Worm (Caenorhabditis elegans): ENCODE results near the gene F16G10.2.

F16G10.2 gene

ce11 chrII:2374973-2375372, at the start of gene F16G10.2:
Gene F16G10.2 (plus strand): TSS chrII:2375273.
- TF ChIP-seq him-1 (tag; optimal IDR thresholded peaks at IDR 0.05) = no peak
- no peak for TF ChIP-seq dao-5 (tag; optimal IDR thresholded peaks at IDR 0.05)
- TF ChIP-seq W03F9.2 (tag; optimal IDR thresholded peaks at IDR 0.05) = no peak

- TF ChIP-seq W03F9.2 (tag; optimal IDR thresholded peaks at IDR 0.05) (no peak), him-1 (tag; optimal IDR thresholded peaks at IDR 0.05) (no peak), dao-5 (tag; optimal IDR thresholded peaks at IDR 0.05) (no peak)
Observed at ce11 chrII:2328963-2329442, 46.1 kb upstream of the F16G10.2 start, which contains the start of the genes ZK1240.8 and ZK1240.1. Gene ZK1240.8 (minus strand): TSS chrII:2329063. Gene ZK1240.1 (plus strand): TSS chrII:2329392.

- no peak for TF ChIP-seq him-1 (tag; optimal IDR thresholded peaks at IDR 0.05)
Observed at ce11 chrII:2330462-2330861, 44.6 kb upstream of the F16G10.2 start.

- TF ChIP-seq W03F9.2 (tag; optimal IDR thresholded peaks at IDR 0.05) (no peak), him-1 (tag; optimal IDR thresholded peaks at IDR 0.05) (no peak), dao-5 (tag; optimal IDR thresholded peaks at IDR 0.05) (no peak)
Observed at ce11 chrII:2332220-2332619, 42.9 kb upstream of the F16G10.2 start, which contains the start of gene F43C11.8. Gene F43C11.8 (plus strand): TSS chrII:2332520.

DNA sequence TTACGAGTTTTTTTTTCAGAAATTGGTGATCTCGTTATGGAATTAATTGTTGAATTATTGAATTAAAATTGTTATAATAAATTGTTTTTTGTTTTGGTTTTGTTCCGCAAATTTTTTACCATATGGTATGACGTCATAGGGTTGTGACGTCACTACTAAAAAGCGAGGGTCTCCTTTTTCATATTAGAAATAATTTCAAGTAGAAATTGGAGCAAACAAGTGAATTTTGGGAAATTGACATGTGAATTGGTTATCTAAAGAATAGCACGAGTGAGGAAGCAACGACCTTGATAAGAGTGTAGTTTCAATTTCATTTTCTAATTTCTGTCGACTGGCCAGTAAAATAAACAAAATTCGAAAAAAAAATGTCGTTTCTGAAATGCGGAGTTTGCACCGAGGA, 39.5 kb upstream of the F16G10.2 start, which contains the start of gene F43C11.7:
TSS of gene F43C11.7 (plus strand) at position 326 of the 400 bp plus-strand sequence.
- TF ChIP-seq dao-5 (tag; optimal IDR thresholded peaks at IDR 0.05) = no peak
- no peak for TF ChIP-seq W03F9.2 (tag; optimal IDR thresholded peaks at IDR 0.05)
- TF ChIP-seq him-1 (tag; optimal IDR thresholded peaks at IDR 0.05) = no peak

DNA sequence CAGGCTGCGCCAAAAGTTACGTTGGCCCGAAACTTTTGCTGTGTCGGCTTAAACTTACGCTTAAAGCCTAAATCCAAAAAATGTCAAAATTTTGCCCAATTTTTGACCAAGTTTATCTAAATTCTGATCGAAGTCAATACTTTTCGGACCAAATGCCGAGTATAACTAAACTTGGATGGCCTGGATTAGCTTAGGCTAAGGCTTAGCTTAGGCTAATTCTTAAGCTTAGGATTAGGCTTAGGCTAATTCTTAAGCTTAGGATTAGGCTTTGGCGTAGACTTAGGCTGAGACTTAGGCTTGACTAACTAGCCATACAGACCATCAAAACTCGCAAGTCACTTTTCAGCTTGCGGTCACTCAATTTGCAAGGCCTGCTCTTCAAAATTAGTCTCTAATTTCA, 38.9 kb upstream of the F16G10.2 start:
- TF ChIP-seq dao-5 (tag; optimal IDR thresholded peaks at IDR 0.05) (no peak), W03F9.2 (tag; optimal IDR thresholded peaks at IDR 0.05) (no peak), him-1 (tag; optimal IDR thresholded peaks at IDR 0.05) (no peak)

- TF ChIP-seq W03F9.2 (tag; optimal IDR thresholded peaks at IDR 0.05) (no peak), him-1 (tag; optimal IDR thresholded peaks at IDR 0.05) (no peak), dao-5 (tag; optimal IDR thresholded peaks at IDR 0.05) (no peak)
Observed at ce11 chrII:2340974-2341373, 34.1 kb upstream of the F16G10.2 start.

DNA sequence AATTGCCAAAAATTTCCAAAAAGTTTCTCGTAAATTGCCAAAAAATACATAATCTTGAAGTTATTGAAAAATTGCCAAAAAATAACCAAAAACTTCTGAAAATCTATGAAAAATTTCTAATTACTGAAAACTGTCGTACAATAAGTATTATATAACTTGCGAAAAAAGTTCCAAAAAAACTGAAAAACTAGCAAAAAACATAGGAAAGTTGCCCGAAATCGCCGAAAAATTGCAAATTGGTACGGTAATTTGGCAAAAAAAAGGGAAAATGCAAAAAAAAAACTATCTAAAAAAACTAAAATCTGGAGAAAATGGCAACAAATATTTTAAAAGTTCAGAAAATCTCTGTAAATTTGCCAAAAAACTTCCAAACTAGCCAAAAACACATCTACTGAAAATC, 33.6 kb upstream of the F16G10.2 start, which contains the start of gene enri-1:
TSS of gene enri-1 (minus strand) at position 101 of the 400 bp plus-strand sequence.
- no peak for TF ChIP-seq him-1 (tag; optimal IDR thresholded peaks at IDR 0.05)
- no peak for TF ChIP-seq W03F9.2 (tag; optimal IDR thresholded peaks at IDR 0.05)
- no peak for TF ChIP-seq dao-5 (tag; optimal IDR thresholded peaks at IDR 0.05)

DNA sequence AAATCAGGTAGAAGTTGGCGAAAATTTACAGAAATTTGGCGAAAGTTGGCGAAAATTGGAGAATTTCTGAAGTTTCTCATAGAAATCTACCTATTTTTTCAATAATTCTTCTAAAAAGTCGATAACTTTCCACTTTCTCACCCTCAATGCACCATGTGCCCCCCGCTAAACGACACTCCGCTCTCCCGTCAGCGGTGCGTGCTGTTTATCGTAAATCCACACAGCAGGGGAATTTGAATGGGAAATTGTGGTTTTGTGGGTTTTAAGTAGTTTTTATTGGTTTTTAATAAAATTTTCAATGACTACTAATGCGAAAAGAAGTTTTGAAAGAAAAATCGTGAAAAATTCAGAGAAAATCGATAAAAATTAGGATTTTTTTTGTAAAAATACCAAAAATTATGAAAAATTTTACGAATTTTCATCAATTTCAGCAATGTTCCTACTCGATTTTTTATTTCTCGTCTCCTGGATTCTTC, 33.0 kb upstream of the F16G10.2 start, which contains the start of gene F43C11.6:
TSS of gene F43C11.6 (plus strand) at position 426 of the 476 bp plus-strand sequence.
- no peak for TF ChIP-seq him-1 (tag; optimal IDR thresholded peaks at IDR 0.05)
- TF ChIP-seq dao-5 (tag; optimal IDR thresholded peaks at IDR 0.05) = no peak
- no peak for TF ChIP-seq W03F9.2 (tag; optimal IDR thresholded peaks at IDR 0.05)

ce11 chrII:2346672-2347071, 28.4 kb upstream of the F16G10.2 start, which contains the start of gene F43C11.4:
Gene F43C11.4 (plus strand): TSS chrII:2346972.
- TF ChIP-seq dao-5 (tag; optimal IDR thresholded peaks at IDR 0.05) (no peak), him-1 (tag; optimal IDR thresholded peaks at IDR 0.05) (no peak), W03F9.2 (tag; optimal IDR thresholded peaks at IDR 0.05) (no peak)

ce11 chrII:2352546-2352945, 22.5 kb upstream of the F16G10.2 start, which contains the start of gene F43C11.10:
Gene F43C11.10 (minus strand): TSS chrII:2352646.
- no peak for TF ChIP-seq him-1 (tag; optimal IDR thresholded peaks at IDR 0.05)
- TF ChIP-seq dao-5 (tag; optimal IDR thresholded peaks at IDR 0.05) = no peak
- TF ChIP-seq W03F9.2 (tag; optimal IDR thresholded peaks at IDR 0.05) = no peak

- TF ChIP-seq W03F9.2 (tag; optimal IDR thresholded peaks at IDR 0.05) (no peak), him-1 (tag; optimal IDR thresholded peaks at IDR 0.05) (no peak), dao-5 (tag; optimal IDR thresholded peaks at IDR 0.05) (no peak)
Observed at ce11 chrII:2353012-2353411, 22.1 kb upstream of the F16G10.2 start, which contains the start of gene F43C11.3. Gene F43C11.3 (plus strand): TSS chrII:2353312.

DNA sequence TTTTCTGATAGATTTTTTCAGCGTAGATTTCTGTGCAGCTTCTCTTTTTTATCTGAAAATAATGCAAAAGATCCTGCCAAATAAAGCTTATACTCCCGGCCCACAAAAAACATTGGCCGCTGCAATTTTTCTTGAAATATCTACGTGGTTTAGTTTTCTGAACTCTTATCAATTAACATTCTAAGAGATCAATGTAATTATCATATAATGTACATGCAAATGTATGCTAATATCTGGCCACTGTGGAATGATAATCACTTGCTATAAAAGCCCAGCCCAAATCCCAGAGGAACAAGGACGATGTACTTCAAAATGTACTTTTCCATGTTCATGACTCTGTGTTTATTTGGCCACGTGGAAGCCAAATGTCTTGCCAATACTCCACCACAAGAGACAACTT, 20.6 kb upstream of the F16G10.2 start, which contains the start of gene F43C11.2:
TSS of gene F43C11.2 (plus strand) at position 301 of the 400 bp plus-strand sequence.
- TF ChIP-seq W03F9.2 (tag; optimal IDR thresholded peaks at IDR 0.05) = no peak

ce11 chrII:2356795-2357194, 18.3 kb upstream of the F16G10.2 start, which contains the start of gene F43C11.1:
Gene F43C11.1 (plus strand): TSS chrII:2357095.
- TF ChIP-seq dao-5 (tag; optimal IDR thresholded peaks at IDR 0.05) (no peak), W03F9.2 (tag; optimal IDR thresholded peaks at IDR 0.05) (no peak), him-1 (tag; optimal IDR thresholded peaks at IDR 0.05) (no peak)

DNA sequence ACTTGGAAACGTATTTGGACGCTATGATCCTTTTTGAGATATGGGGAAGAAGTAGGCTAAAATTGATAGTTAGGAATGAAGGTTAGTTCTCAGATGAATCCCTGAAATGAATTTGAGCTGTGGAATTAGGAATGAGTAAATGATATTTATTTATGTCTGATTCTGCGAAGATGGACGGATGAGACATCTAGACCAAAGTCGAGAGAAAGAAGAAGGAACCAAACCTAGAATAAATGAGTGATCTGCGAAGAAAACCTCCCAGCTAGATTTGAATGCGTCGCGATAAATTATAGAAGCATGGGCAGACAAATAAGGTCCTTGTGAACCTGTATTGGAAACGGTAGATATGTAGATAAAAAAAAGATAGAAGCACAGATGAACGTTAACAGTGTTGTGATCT, 15.1 kb upstream of the F16G10.2 start, which contains the start of gene F43C11.16:
TSS of gene F43C11.16 (minus strand) at position 101 of the 400 bp plus-strand sequence.
- TF ChIP-seq W03F9.2 (tag; optimal IDR thresholded peaks at IDR 0.05) (no peak), dao-5 (tag; optimal IDR thresholded peaks at IDR 0.05) (no peak), him-1 (tag; optimal IDR thresholded peaks at IDR 0.05) (no peak)

Measured in whole organism, L4/young adult.